Fruit fly (Drosophila melanogaster) whole organism, embryonic: ENCODE measurements around the gene bab2.

Experiments used
- Awh ChIP-seq: fragments of 200-800 bp; sonication (Bioruptor generic); IDR thresholded peaks from 2 replicates; pipeline ENCODE4, ENCODE4 v1.3.6; 2022; ENCODE audit warnings: missing biosample characterization, missing genetic modification characterization
- C15 ChIP-seq: fragments of 200-800 bp; sonication (Bioruptor generic); IDR thresholded peaks from 3 replicates; pipeline ENCODE4 v1.3.6; 2022; ENCODE audit warnings: missing biosample characterization, missing genetic modification characterization
- CG1024 ChIP-seq: fragments of 200-800 bp; sonication (Bioruptor generic); IDR thresholded peaks from 2 replicates; pipeline ENCODE4 v1.3.6; 2022; ENCODE audit warnings: missing biosample characterization, missing genetic modification characterization
- CG10431 ChIP-seq: fragments of 200-800 bp; sonication (Bioruptor generic); optimal IDR thresholded peaks from 3 replicates; lab custom pipeline; 2018; ENCODE audit warnings: missing biosample characterization, mild to moderate bottlenecking, missing genetic modification characterization
- CG11456 ChIP-seq: fragments of 200-800 bp; sonication (Bioruptor generic); IDR thresholded peaks from 3 replicates; pipeline ENCODE4 v1.3.6; 2022; ENCODE audit warnings: missing biosample characterization, missing genetic modification characterization
- CG11696 ChIP-seq: fragments of 200-800 bp; sonication (Bioruptor generic); IDR thresholded peaks from 2 replicates; pipeline ENCODE4 v1.3.6; 2022; ENCODE audit warnings: missing biosample characterization, missing genetic modification characterization
- CG12769 ChIP-seq: fragments of 200-800 bp; sonication (Bioruptor generic); optimal IDR thresholded peaks from 2 replicates; lab custom pipeline; 2019; ENCODE audit warnings: missing biosample characterization, mild to moderate bottlenecking, missing genetic modification characterization, moderate library complexity
- CG13624 ChIP-seq: fragments of 200-800 bp; sonication (Bioruptor generic); optimal IDR thresholded peaks from 2 replicates; lab custom pipeline; 2016; ENCODE audit warnings: missing biosample characterization, missing genetic modification characterization
- CG14050 ChIP-seq: fragments of 200-800 bp; sonication (Bioruptor generic); IDR thresholded peaks from 3 replicates; pipeline ENCODE4 v1.3.6; 2022; ENCODE audit warnings: missing biosample characterization, missing genetic modification characterization
- CG1647 ChIP-seq: fragments of 200-800 bp; sonication (Bioruptor generic); optimal IDR thresholded peaks from 3 replicates; lab custom pipeline; 2016; ENCODE audit warnings: missing biosample characterization, missing genetic modification characterization
- CG16813 ChIP-seq: fragments of 200-800 bp; sonication (Bioruptor generic); IDR thresholded peaks from 3 replicates; pipeline ENCODE4 v1.3.6; 2022; ENCODE audit warnings: missing biosample characterization, missing genetic modification characterization; ENCODE audit not compliant: partially characterized antibody
- CG17568 ChIP-seq: fragments of 200-800 bp; sonication (Bioruptor generic); optimal IDR thresholded peaks from 2 replicates; lab custom pipeline; 2018; ENCODE audit warnings: missing biosample characterization, mild to moderate bottlenecking, missing genetic modification characterization, moderate library complexity
- CG1792 ChIP-seq: fragments of 200-800 bp; sonication (Bioruptor generic); optimal IDR thresholded peaks from 2 replicates; lab custom pipeline; 2016; ENCODE audit warnings: missing biosample characterization, missing genetic modification characterization
- CG3065 ChIP-seq: fragments of 200-800 bp; sonication (Bioruptor generic); optimal IDR thresholded peaks from 2 replicates; lab custom pipeline; 2016; ENCODE audit warnings: missing biosample characterization, missing genetic modification characterization
- CG32532 ChIP-seq: fragments of 200-800 bp; sonication (Bioruptor generic); IDR thresholded peaks from 2 replicates; pipeline ENCODE4 v1.3.6; 2022; ENCODE audit warnings: missing biosample characterization, missing genetic modification characterization
- CG32772 ChIP-seq: fragments of 200-800 bp; sonication (Bioruptor generic); IDR thresholded peaks from 2 replicates; pipeline ENCODE4 v1.3.6; 2022; ENCODE audit warnings: missing biosample characterization, missing genetic modification characterization
- CG4820 ChIP-seq: fragments of 200-800 bp; sonication (Bioruptor generic); optimal IDR thresholded peaks from 3 replicates; lab custom pipeline; 2016; ENCODE audit warnings: missing biosample characterization, missing genetic modification characterization
- CG6683 ChIP-seq: fragments of 200-800 bp; sonication (Bioruptor generic); optimal IDR thresholded peaks from 2 replicates; lab custom pipeline; 2017; ENCODE audit warnings: missing biosample characterization, mild to moderate bottlenecking, missing genetic modification characterization, missing genetic modification reagents
- CG7987 ChIP-seq: fragments of 200-800 bp; sonication (Bioruptor generic); optimal IDR thresholded peaks from 2 replicates; lab custom pipeline; 2018; ENCODE audit warnings: missing biosample characterization, mild to moderate bottlenecking, missing genetic modification characterization, moderate library complexity
- CG8290 ChIP-seq, 3 experiments: fragments of 200-800 bp; sonication (Bioruptor generic); optimal IDR thresholded peaks; 2 replicates each; lab custom pipeline; 2016 to 2019; ENCODE audit warnings: missing biosample characterization in 3 of 3, missing genetic modification characterization in 3 of 3, mild to moderate bottlenecking in 2 of 3, moderate library complexity in 1 of 3
- CG9609 ChIP-seq: fragments of 200-800 bp; sonication (Bioruptor generic); optimal IDR thresholded peaks from 3 replicates; lab custom pipeline; 2016; ENCODE audit warnings: missing biosample characterization, missing genetic modification characterization
- Dip2 ChIP-seq: fragments of 200-800 bp; sonication (Bioruptor generic); IDR thresholded peaks from 2 replicates; pipeline ENCODE4 v1.3.6; 2022; ENCODE audit warnings: missing biosample characterization, missing genetic modification characterization
- Elba2 ChIP-seq: fragments of 200-800 bp; sonication (Bioruptor generic); optimal IDR thresholded peaks from 3 replicates; lab custom pipeline; 2016; ENCODE audit warnings: missing biosample characterization, missing genetic modification characterization
- Gsc ChIP-seq: fragments of 200-800 bp; sonication (Bioruptor generic); IDR thresholded peaks from 2 replicates; pipeline ENCODE4 v1.3.6; 2022; ENCODE audit warnings: missing biosample characterization, missing genetic modification characterization
- HLHmδ ChIP-seq: fragments of 200-800 bp; sonication (Bioruptor generic); optimal IDR thresholded peaks from 2 replicates; lab custom pipeline; 2018; ENCODE audit warnings: missing biosample characterization, mild to moderate bottlenecking, missing genetic modification characterization, moderate library complexity
- HmgD ChIP-seq: fragments of 200-800 bp; sonication (Bioruptor generic); optimal IDR thresholded peaks from 3 replicates; lab custom pipeline; 2016; ENCODE audit warnings: missing biosample characterization, missing genetic modification characterization
- Jarid2 ChIP-seq: fragments of 200-800 bp; sonication (Bioruptor generic); optimal IDR thresholded peaks from 3 replicates; lab custom pipeline; 2017; ENCODE audit warnings: mild to moderate bottlenecking, missing biosample characterization, missing genetic modification reagents, missing genetic modification characterization
- Med ChIP-seq: fragments of 200-800 bp; sonication (Bioruptor generic); peaks from one replicate; lab custom pipeline; 2016; ENCODE audit warnings: missing biosample characterization, missing genetic modification characterization, mild to moderate bottlenecking, inconsistent platforms, moderate library complexity
- Mrtf ChIP-seq: fragments of 200-800 bp; sonication (Bioruptor generic); IDR thresholded peaks from 3 replicates; pipeline ENCODE4 v1.3.6; 2022; ENCODE audit warnings: missing biosample characterization, missing genetic modification characterization
- NC2α ChIP-seq: fragments of 200-800 bp; sonication (Bioruptor generic); optimal IDR thresholded peaks from 2 replicates; lab custom pipeline; 2016; ENCODE audit warnings: missing biosample characterization, missing genetic modification characterization
- Nf-YC ChIP-seq: fragments of 200-800 bp; optimal IDR thresholded peaks from 3 replicates; lab custom pipeline; 2019; ENCODE audit warnings: missing biosample characterization, mild to moderate bottlenecking, missing genetic modification characterization, moderate library complexity
- Ravus ChIP-seq: fragments of 200-800 bp; sonication (Bioruptor generic); IDR thresholded peaks from 2 replicates; pipeline ENCODE4 v1.3.6; 2022; ENCODE audit warnings: missing biosample characterization, missing genetic modification characterization
- Sox100B ChIP-seq: fragments of 200-800 bp; sonication (Bioruptor generic); optimal IDR thresholded peaks from 3 replicates; lab custom pipeline; 2018; ENCODE audit warnings: missing biosample characterization, mild to moderate bottlenecking, missing genetic modification characterization
- TFAM ChIP-seq: fragments of 200-800 bp; sonication (Bioruptor generic); optimal IDR thresholded peaks from 2 replicates; lab custom pipeline; 2017; ENCODE audit warnings: missing biosample characterization, missing genetic modification characterization, inconsistent platforms
- YL-1 ChIP-seq: fragments of 200-800 bp; sonication (Bioruptor generic); optimal IDR thresholded peaks from 3 replicates; lab custom pipeline; 2017; ENCODE audit warnings: missing biosample characterization, mild to moderate bottlenecking, missing genetic modification characterization
- ara ChIP-seq: fragments of 200-800 bp; sonication (Bioruptor generic); IDR thresholded peaks from 2 replicates; pipeline ENCODE4 v1.3.6; 2022; ENCODE audit warnings: missing biosample characterization, missing genetic modification characterization
- bab2 ChIP-seq: fragments of 200-800 bp; sonication (Bioruptor generic); optimal IDR thresholded peaks from 2 replicates; lab custom pipeline; 2016; ENCODE audit warnings: missing biosample characterization, missing genetic modification characterization
- eyg ChIP-seq: fragments of 200-800 bp; sonication (Bioruptor generic); optimal IDR thresholded peaks from 3 replicates; lab custom pipeline; 2016; ENCODE audit warnings: missing biosample characterization, missing genetic modification characterization
- ftz-f1 ChIP-seq: fragments of 200-800 bp; sonication (Bioruptor generic); optimal IDR thresholded peaks from 2 replicates; lab custom pipeline; 2016; ENCODE audit warnings: missing biosample characterization, missing genetic modification characterization
- gsb ChIP-seq: fragments of 200-800 bp; sonication (Bioruptor generic); IDR thresholded peaks from 2 replicates; pipeline ENCODE4 v1.3.6; 2022; ENCODE audit warnings: missing biosample characterization, missing genetic modification characterization
- h ChIP-seq: fragments of >200 bp; optimal IDR thresholded peaks from 2 replicates; lab custom pipeline; 2017
- hb ChIP-seq: fragments of 200-800 bp; sonication (Bioruptor generic); IDR thresholded peaks from 3 replicates; pipeline ENCODE4 v1.3.6; 2022; ENCODE audit warnings: missing biosample characterization, missing genetic modification characterization; ENCODE audit not compliant: partially characterized antibody
- inv ChIP-seq: fragments of 200-800 bp; sonication (Bioruptor generic); IDR thresholded peaks from 2 replicates; pipeline ENCODE4 v1.3.6; 2022; ENCODE audit warnings: missing biosample characterization, missing genetic modification characterization; ENCODE audit not compliant: partially characterized antibody
- mirr ChIP-seq: fragments of 200-800 bp; sonication (Bioruptor generic); optimal IDR thresholded peaks from 3 replicates; lab custom pipeline; 2018; ENCODE audit warnings: missing biosample characterization, mild to moderate bottlenecking, missing genetic modification characterization
- pnt ChIP-seq: fragments of 200-800 bp; sonication (Bioruptor generic); optimal IDR thresholded peaks from 3 replicates; lab custom pipeline; 2016; ENCODE audit warnings: missing biosample characterization, missing genetic modification characterization
- pzg ChIP-seq: fragments of 200-800 bp; sonication (Bioruptor generic); optimal IDR thresholded peaks from 3 replicates; lab custom pipeline; 2018; ENCODE audit warnings: missing biosample characterization, mild to moderate bottlenecking, missing genetic modification characterization, moderate library complexity
- sc ChIP-seq, 3 experiments: fragments of >200 bp in 2 of 3; fragments of 200-800 bp in 1 of 3; sonication (Bioruptor generic) in 1 of 3; optimal IDR thresholded peaks; 2 replicates in 2 of 3; 3 replicates in 1 of 3; lab custom pipeline; 2017; ENCODE audit warnings: mild to moderate bottlenecking in 1 of 3, missing biosample characterization in 1 of 3, missing genetic modification characterization in 1 of 3, missing genetic modification reagents in 1 of 3
- scrt ChIP-seq: fragments of 200-800 bp; sonication (Bioruptor generic); optimal IDR thresholded peaks from 2 replicates; lab custom pipeline; 2018; ENCODE audit warnings: missing biosample characterization, mild to moderate bottlenecking, missing genetic modification characterization, moderate library complexity
- slbo ChIP-seq: fragments of 200-800 bp; sonication (Bioruptor generic); IDR thresholded peaks from 2 replicates; pipeline ENCODE4 v1.3.6; 2022; ENCODE audit warnings: missing biosample characterization, missing genetic modification characterization

Gene bab2

DNA sequence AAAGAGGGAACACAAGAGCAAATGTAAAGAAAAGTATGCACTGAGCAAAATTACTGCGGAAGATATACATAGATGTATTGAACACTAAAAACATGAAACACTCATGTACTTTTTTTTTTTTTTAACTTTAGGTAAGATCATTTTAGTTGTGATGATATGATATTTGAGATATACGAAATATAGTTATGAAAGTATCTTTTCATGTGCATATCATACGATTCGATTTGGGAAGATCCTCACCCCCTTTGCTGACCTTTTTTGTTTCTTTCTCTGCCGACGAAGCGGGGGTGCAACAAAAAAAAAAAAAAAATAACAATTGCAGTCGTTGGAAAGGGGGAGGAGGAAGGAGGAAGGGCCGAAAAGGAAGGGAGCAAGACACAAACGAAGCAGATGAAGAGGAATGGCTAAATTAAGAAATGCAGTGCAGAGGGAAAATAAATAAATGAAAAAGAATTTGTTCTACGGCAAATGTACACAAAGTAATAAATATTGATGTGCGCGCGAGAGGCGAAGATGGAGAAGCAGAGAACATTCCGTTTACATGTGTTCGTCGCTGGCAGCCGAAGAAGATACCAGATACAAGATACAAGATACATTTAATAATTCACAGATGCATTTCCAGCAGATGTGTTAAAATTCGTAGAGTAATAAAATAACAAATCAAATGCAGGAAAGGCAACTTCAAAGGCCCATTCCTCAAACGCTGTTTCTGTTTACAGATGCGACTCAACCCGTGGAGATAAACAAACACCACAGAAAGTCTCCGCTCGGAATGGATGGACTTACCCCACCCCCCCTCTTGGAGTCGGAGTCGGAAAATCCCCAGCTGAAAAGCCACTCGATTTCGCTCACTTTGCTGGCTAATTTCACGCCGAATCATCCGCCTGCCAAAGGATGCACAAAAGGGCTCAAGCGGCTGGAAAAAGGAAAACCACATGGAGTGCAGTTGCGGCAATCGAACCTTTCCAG, 9.8 kb downstream of the bab2 start (continued):
- TF ChIP-seq CG3065 (GFP tag; lab: Kevin White, UChicago): no peak
- TF ChIP-seq Dip2 (GFP tag; lab: Robert Waterston, UW): no peak
- TF ChIP-seq YL-1 (GFP tag; lab: Kevin White, UChicago): no peak
- peak; percentile 62 for TF ChIP-seq CG32772 (GFP tag; lab: Robert Waterston, UW)
- TF ChIP-seq Sox100B (GFP tag; lab: Kevin White, UChicago): no peak
- TF ChIP-seq CG9609 (GFP tag; lab: Kevin White, UChicago): peak; percentile 19
- TF ChIP-seq HmgD (GFP tag; lab: Kevin White, UChicago): no peak
- TF ChIP-seq eyg (GFP tag; lab: Kevin White, UChicago): no peak
- TF ChIP-seq gsb (GFP tag; lab: Robert Waterston, UW): no peak
- TF ChIP-seq Gsc (GFP tag; lab: Robert Waterston, UW): no peak
- no peak for TF ChIP-seq CG1647 (GFP tag; lab: Kevin White, UChicago)
- no peak for TF ChIP-seq sc (optimal IDR thresholded peaks at IDR 0.05; lab: Kevin White, UChicago)
- no peak for TF ChIP-seq sc (GFP tag; optimal IDR thresholded peaks at IDR 0.05; lab: Kevin White, UChicago)
- TF ChIP-seq scrt (GFP tag; lab: Kevin White, UChicago): no peak
- TF ChIP-seq CG10431: no peak
- TF ChIP-seq CG6683 (GFP tag; lab: Kevin White, UChicago): no peak
- no peak for TF ChIP-seq mirr (GFP tag; lab: Kevin White, UChicago)
- no peak for TF ChIP-seq TFAM
- TF ChIP-seq Med (GFP tag; lab: Kevin White, UChicago): peak; percentile 60
- no peak for TF ChIP-seq C15 (GFP tag; lab: Robert Waterston, UW)
- TF ChIP-seq CG12769 (tag; lab: Kevin White, UChicago): no peak
- no peak for TF ChIP-seq CG1792 (GFP tag; lab: Kevin White, UChicago)
- TF ChIP-seq Ravus (GFP tag; lab: Robert Waterston, UW): no peak
- TF ChIP-seq NC2α (GFP tag; lab: Kevin White, UChicago): no peak
- TF ChIP-seq pnt (GFP tag; lab: Kevin White, UChicago): no peak
- no peak for TF ChIP-seq CG7987
- TF ChIP-seq CG13624 (GFP tag; lab: Kevin White, UChicago): no peak
- TF ChIP-seq inv: no peak
- no peak for TF ChIP-seq h (lab: Kevin White, UChicago)
- no peak for TF ChIP-seq CG11456 (GFP tag; lab: Robert Waterston, UW)
- TF ChIP-seq bab2 (GFP tag; lab: Kevin White, UChicago): peak; percentile 81
- no peak for TF ChIP-seq Nf-YC (tag; lab: Kevin White, UChicago)
- no peak for TF ChIP-seq slbo
- TF ChIP-seq CG11696: no peak
- no peak for TF ChIP-seq CG14050
- no peak for TF ChIP-seq pzg
- no peak for TF ChIP-seq Mrtf (GFP tag; lab: Robert Waterston, UW)
- TF ChIP-seq CG32532 (GFP tag; lab: Robert Waterston, UW): no peak
- no peak for TF ChIP-seq CG16813 (GFP tag; lab: Robert Waterston, UW)
- no peak for TF ChIP-seq Elba2
- TF ChIP-seq ara: peak; percentile 71
- no peak for TF ChIP-seq CG17568 (GFP tag; lab: Kevin White, UChicago)
- peak; percentile 37 for TF ChIP-seq CG4820 (GFP tag; lab: Kevin White, UChicago)
- TF ChIP-seq HLHmδ (GFP tag; lab: Kevin White, UChicago): peak; percentile 3
- no peak for TF ChIP-seq ftz-f1 (GFP tag; lab: Kevin White, UChicago)
- no peak for TF ChIP-seq Awh (GFP tag; lab: Robert Waterston, UW)
- TF ChIP-seq hb (GFP tag; lab: Robert Waterston, UW): no peak
- no peak for TF ChIP-seq Jarid2 (GFP tag; lab: Kevin White, UChicago)
- peak; percentile 47; the same call in 1 of the 2 replicates for TF ChIP-seq CG1024 (GFP tag; lab: Robert Waterston, UW)
- TF ChIP-seq CG8290 (GFP tag; optimal IDR thresholded peaks at IDR 0.05; lab: Kevin White, UChicago): peak; percentile 59
- TF ChIP-seq CG8290 (tag; optimal IDR thresholded peaks at IDR 0.05; lab: Kevin White, UChicago): no peak
